Worm (Caenorhabditis elegans): ENCODE measurements around the gene sqv-7.
A peak's percentile ranks its signal among the peaks of the same experiment; 100 is the strongest.
"Not testable (repeated sequence)": the region's sequence is repeated elsewhere in the genome, so short reads cannot be mapped to it uniquely, and the experiment has no call there.

sqv-7 gene

ce11 chrII:7002956-7003357 lies 9.5 kb downstream of the sqv-7 start (continued):
- TF ChIP-seq nhr-11 (tag; optimal IDR thresholded peaks at IDR 0.05) (no peak), hmg-1.1 (GFP tag; IDR thresholded peaks at IDR 0.05) (peak; percentile 49; the same call in 1 of the 2 replicates), ceh-62 (tag; optimal IDR thresholded peaks at IDR 0.05) (no peak), ctbp-1 (GFP tag; IDR thresholded peaks at IDR 0.05) (peak; percentile 49; the same call in 1 of the 2 replicates), daf-8 (GFP tag; IDR thresholded peaks at IDR 0.05) (no peak), lim-7 (GFP tag; IDR thresholded peaks at IDR 0.05) (peak; percentile 61; the same call in 1 of the 2 replicates), ztf-7 (tag; optimal IDR thresholded peaks at IDR 0.05) (no peak), saeg-2 (GFP tag; IDR thresholded peaks at IDR 0.05) (no peak), lin-13 (GFP tag; optimal IDR thresholded peaks at IDR 0.05) (peak; percentile 51), nhr-102 (tag; optimal IDR thresholded peaks at IDR 0.05) (peak; percentile 47), nhr-10 (tag; optimal IDR thresholded peaks at IDR 0.05) (no peak), attf-4 (tag; optimal IDR thresholded peaks at IDR 0.05) (no peak), set-16 (GFP tag; IDR thresholded peaks at IDR 0.05) (no peak), rbr-2 (tag; optimal IDR thresholded peaks at IDR 0.05) (peak; percentile 37), nhr-6 (tag; optimal IDR thresholded peaks at IDR 0.05) (no peak), T20F7.1 (GFP tag; optimal IDR thresholded peaks at IDR 0.05) (peak; percentile 43), Y105C5A.15 (GFP tag; IDR thresholded peaks at IDR 0.05) (no peak), tra-1 (GFP tag; IDR thresholded peaks at IDR 0.05) (no peak), ceh-82 (tag; optimal IDR thresholded peaks at IDR 0.05) (no peak), F10B5.3 (tag; optimal IDR thresholded peaks at IDR 0.05) (no peak), madf-5 (GFP tag; IDR thresholded peaks at IDR 0.05) (0 out of 4 replicates have a peak, but pooled peaks of 1 of the 2 experiments have one; percentile 82), lin-29 (GFP tag; IDR thresholded peaks at IDR 0.05) (no peak), mdl-1 (tag; optimal IDR thresholded peaks at IDR 0.05) (no peak), nhr-41 (GFP tag; IDR thresholded peaks at IDR 0.05) (no peak; the same call in 1 of the 2 replicates), mep-1 (tag; optimal IDR thresholded peaks at IDR 0.05) (peak; percentile 50), ceh-32 (tag; optimal IDR thresholded peaks at IDR 0.05; ENCODE audit: poor library complexity) (peak; percentile 24), pha-4 (GFP tag; IDR thresholded peaks at IDR 0.05) (peak; percentile 86), pha-4 (tag; optimal IDR thresholded peaks at IDR 0.05) (no peak), lin-38 (GFP tag; IDR thresholded peaks at IDR 0.05) (peak; percentile 72), snpc-4 (tag; optimal IDR thresholded peaks at IDR 0.05) (no peak), Y75B8A.6 (GFP tag; IDR thresholded peaks at IDR 0.05) (no peak), zfp-3 (GFP tag; conservative IDR thresholded peaks at IDR 0.05) (no peak), nhr-28 (tag; optimal IDR thresholded peaks at IDR 0.05) (no peak), zfp-2 (tag; optimal IDR thresholded peaks at IDR 0.05) (no peak), F49E8.2 (tag; optimal IDR thresholded peaks at IDR 0.05; ENCODE audit: borderline replicate concordance) (peak; percentile 20), Y5F2A.4 (GFP tag; optimal IDR thresholded peaks at IDR 0.05) (peak; percentile 60)

DNA sequence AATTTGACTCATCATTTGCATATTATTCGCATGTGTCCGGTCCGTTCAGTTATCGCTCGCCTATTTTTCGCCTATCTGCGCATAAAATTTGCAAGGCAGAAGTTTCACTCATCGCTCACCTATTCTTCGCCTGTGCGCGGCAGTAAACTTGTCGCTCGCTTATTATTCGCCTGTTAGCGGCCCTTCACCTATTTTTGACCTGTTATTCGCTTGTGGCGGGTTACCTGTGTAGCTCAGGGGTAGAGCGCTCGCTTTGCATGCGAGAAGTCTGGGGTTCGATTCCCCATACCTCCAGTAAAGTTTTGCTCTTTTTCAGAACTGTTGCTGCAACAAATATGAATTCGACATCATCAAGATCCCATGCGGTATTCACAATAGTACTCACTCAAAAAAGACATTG lies 11.1 kb downstream of the sqv-7 start:
- TF ChIP-seq daf-19 (GFP tag; conservative IDR thresholded peaks at IDR 0.05) (peak; percentile 83), lim-7 (GFP tag; IDR thresholded peaks at IDR 0.05) (peak; percentile 98), spr-1 (tag; optimal IDR thresholded peaks at IDR 0.05) (peak; percentile 25), saeg-2 (GFP tag; IDR thresholded peaks at IDR 0.05) (peak; percentile 78; the same call in 1 of the 2 replicates), F44E2.7 (GFP tag; IDR thresholded peaks at IDR 0.05) (peak; percentile 96), Y48G9A.11 (GFP tag; IDR thresholded peaks at IDR 0.05) (peak; percentile 89), ctbp-1 (GFP tag; IDR thresholded peaks at IDR 0.05) (peak; percentile 88), lin-38 (GFP tag; IDR thresholded peaks at IDR 0.05) (peak; percentile 81), gei-8 (GFP tag; optimal IDR thresholded peaks at IDR 0.05) (peak; percentile 9), rbr-2 (tag; optimal IDR thresholded peaks at IDR 0.05) (peak; percentile 42), aha-1 (tag) (peak; percentile 29), madf-9 (GFP tag; conservative IDR thresholded peaks at IDR 0.05) (peak; percentile 86), T26A8.4 (GFP tag; IDR thresholded peaks at IDR 0.05) (peak; percentile 74), ceh-20 (GFP tag; IDR thresholded peaks at IDR 0.05) (peak; percentile 40; the same call in 1 of the 2 replicates), egl-43 (GFP tag; IDR thresholded peaks at IDR 0.05) (peak; percentile 97), mdt-29 (GFP tag; IDR thresholded peaks at IDR 0.05) (peak; percentile 61), set-16 (GFP tag; IDR thresholded peaks at IDR 0.05) (peak; percentile 53; the same call in 1 of the 2 replicates), pha-4 (GFP tag; IDR thresholded peaks at IDR 0.05) (peak; percentile 91), spr-3 (GFP tag; optimal IDR thresholded peaks at IDR 0.05) (peak; percentile 67), lin-29 (GFP tag; IDR thresholded peaks at IDR 0.05) (0 out of 2 replicates have a peak, but pooled peaks have one; percentile 45), madf-5 (GFP tag; IDR thresholded peaks at IDR 0.05) (peak; percentile 92 to 96; a peak in 3 of 4 replicates), hif-1 (tag; optimal IDR thresholded peaks at IDR 0.05) (peak in 1 of 2 experiments; percentile 14), unc-130 (GFP tag; optimal IDR thresholded peaks at IDR 0.05) (peak; percentile 38), hmg-1.1 (GFP tag; IDR thresholded peaks at IDR 0.05) (peak; percentile 72), Y105C5A.15 (GFP tag; IDR thresholded peaks at IDR 0.05) (peak; percentile 91)
- TF ChIP-seq pha-4 (tag; optimal IDR thresholded peaks at IDR 0.05): not testable (repeated sequence)

Measured in whole organism, L4 larva.